Fruit fly (Drosophila melanogaster) whole organism, embryonic: Measurements from ENCODE around the gene neb.

Experiments
- C15 ChIP-seq: fragments of 200-800 bp; sonication (Bioruptor generic); IDR thresholded peaks from 3 replicates; pipeline ENCODE4 v1.3.6; 2022; ENCODE audit warnings: missing biosample characterization, missing genetic modification characterization
- CG10431 ChIP-seq: fragments of 200-800 bp; sonication (Bioruptor generic); optimal IDR thresholded peaks from 3 replicates; lab custom pipeline; 2018; ENCODE audit warnings: missing biosample characterization, mild to moderate bottlenecking, missing genetic modification characterization
- CG10543 ChIP-seq: fragments of 200-800 bp; sonication (Bioruptor generic); optimal IDR thresholded peaks from 3 replicates; lab custom pipeline; 2017; ENCODE audit warnings: missing biosample characterization, mild to moderate bottlenecking, missing genetic modification characterization, moderate library complexity
- CG11398 ChIP-seq: fragments of 200-800 bp; sonication (Bioruptor generic); optimal IDR thresholded peaks from 2 replicates; lab custom pipeline; 2016; ENCODE audit warnings: missing biosample characterization, missing genetic modification characterization
- CG11560 ChIP-seq: fragments of 200-800 bp; sonication (Bioruptor generic); IDR thresholded peaks from 3 replicates; pipeline ENCODE4 v1.3.6; 2022; ENCODE audit warnings: missing biosample characterization, missing genetic modification characterization
- CG12104 ChIP-seq: fragments of 200-800 bp; sonication (Bioruptor generic); optimal IDR thresholded peaks from 3 replicates; lab custom pipeline; 2016; ENCODE audit warnings: missing biosample characterization, missing genetic modification characterization
- CG12942 ChIP-seq: fragments of 200-800 bp; sonication (Bioruptor generic); optimal IDR thresholded peaks from 3 replicates; lab custom pipeline; 2016; ENCODE audit warnings: missing biosample characterization, missing genetic modification characterization
- CG13624 ChIP-seq: fragments of 200-800 bp; sonication (Bioruptor generic); optimal IDR thresholded peaks from 2 replicates; lab custom pipeline; 2016; ENCODE audit warnings: missing biosample characterization, missing genetic modification characterization
- CG13775 ChIP-seq: fragments of 200-800 bp; sonication (Bioruptor generic); optimal IDR thresholded peaks from 3 replicates; lab custom pipeline; 2017; ENCODE audit warnings: missing biosample characterization, mild to moderate bottlenecking, missing genetic modification characterization
- CG14050 ChIP-seq: fragments of 200-800 bp; sonication (Bioruptor generic); IDR thresholded peaks from 3 replicates; pipeline ENCODE4 v1.3.6; 2022; ENCODE audit warnings: missing biosample characterization, missing genetic modification characterization
- CG14860 ChIP-seq: fragments of 200-800 bp; sonication (Bioruptor generic); IDR thresholded peaks from 3 replicates; pipeline ENCODE4 v1.3.6; 2022; ENCODE audit warnings: missing biosample characterization, missing genetic modification characterization; ENCODE audit not compliant: partially characterized antibody
- CG16863 ChIP-seq: fragments of 200-800 bp; sonication (Bioruptor generic); optimal IDR thresholded peaks from 3 replicates; lab custom pipeline; 2016; ENCODE audit warnings: missing biosample characterization, missing genetic modification characterization
- CG18599 ChIP-seq: fragments of 200-800 bp; sonication (Bioruptor generic); optimal IDR thresholded peaks from 3 replicates; lab custom pipeline; 2017; ENCODE audit warnings: missing biosample characterization, missing genetic modification characterization, mild to moderate bottlenecking, moderate library complexity, missing genetic modification reagents
- CG2199 ChIP-seq: fragments of 200-800 bp; sonication (Bioruptor generic); IDR thresholded peaks from 3 replicates; pipeline ENCODE4 v1.3.6; 2022; ENCODE audit warnings: missing biosample characterization, missing genetic modification characterization
- CG2889 ChIP-seq: fragments of 200-800 bp; sonication (Bioruptor generic); IDR thresholded peaks from 3 replicates; pipeline ENCODE4 v1.3.6; 2022; ENCODE audit warnings: missing biosample characterization, missing genetic modification characterization
- CG30431 ChIP-seq: fragments of 200-800 bp; sonication (Bioruptor generic); optimal IDR thresholded peaks from 2 replicates; lab custom pipeline; 2017; ENCODE audit warnings: missing biosample characterization, missing genetic modification characterization
- CG31441 ChIP-seq: fragments of 200-800 bp; sonication (Bioruptor generic); IDR thresholded peaks from 2 replicates; pipeline ENCODE4 v1.3.6; 2022; ENCODE audit warnings: missing biosample characterization, missing genetic modification characterization
- CG6791 ChIP-seq: fragments of 200-800 bp; sonication (Bioruptor generic); IDR thresholded peaks from 3 replicates; pipeline ENCODE4 v1.3.6; 2022; ENCODE audit warnings: missing biosample characterization, missing genetic modification characterization; ENCODE audit not compliant: partially characterized antibody
- D ChIP-seq, 2 experiments: fragments of 200-800 bp in 1 of 2; fragments of >200 bp in 1 of 2; sonication (Bioruptor generic) in 1 of 2; optimal IDR thresholded peaks; 2 replicates in 1 of 2; 3 replicates in 1 of 2; lab custom pipeline; 2017; ENCODE audit warnings: mild to moderate bottlenecking in 1 of 2, missing biosample characterization in 1 of 2, missing genetic modification characterization in 1 of 2, missing genetic modification reagents in 1 of 2
- Dip2 ChIP-seq: fragments of 200-800 bp; sonication (Bioruptor generic); IDR thresholded peaks from 2 replicates; pipeline ENCODE4 v1.3.6; 2022; ENCODE audit warnings: missing biosample characterization, missing genetic modification characterization
- Fer1 ChIP-seq: fragments of 200-800 bp; sonication (Bioruptor generic); optimal IDR thresholded peaks from 2 replicates; lab custom pipeline; 2017; ENCODE audit warnings: missing biosample characterization, mild to moderate bottlenecking, missing genetic modification characterization
- Gsc ChIP-seq: fragments of 200-800 bp; sonication (Bioruptor generic); IDR thresholded peaks from 2 replicates; pipeline ENCODE4 v1.3.6; 2022; ENCODE audit warnings: missing biosample characterization, missing genetic modification characterization
- HLH4C ChIP-seq: fragments of 200-800 bp; sonication (Bioruptor generic); IDR thresholded peaks from 3 replicates; pipeline ENCODE4 v1.3.6; 2022; ENCODE audit warnings: missing biosample characterization, missing genetic modification characterization; ENCODE audit not compliant: partially characterized antibody
- Hmr ChIP-seq: fragments of 200-800 bp; sonication (Bioruptor generic); optimal IDR thresholded peaks from 3 replicates; lab custom pipeline; 2017; ENCODE audit warnings: mild to moderate bottlenecking, missing biosample characterization, missing genetic modification reagents, missing genetic modification characterization
- Hr3 ChIP-seq: fragments of 200-800 bp; sonication (Bioruptor generic); optimal IDR thresholded peaks from 3 replicates; lab custom pipeline; 2016; ENCODE audit warnings: missing biosample characterization, missing genetic modification characterization
- Sry-β ChIP-seq: fragments of 200-800 bp; sonication (Bioruptor generic); optimal IDR thresholded peaks from 2 replicates; lab custom pipeline; 2018; ENCODE audit warnings: missing biosample characterization, mild to moderate bottlenecking, missing genetic modification characterization, moderate library complexity
- TFAM ChIP-seq: fragments of 200-800 bp; sonication (Bioruptor generic); optimal IDR thresholded peaks from 2 replicates; lab custom pipeline; 2017; ENCODE audit warnings: missing biosample characterization, missing genetic modification characterization, inconsistent platforms
- Usf ChIP-seq: fragments of 200-800 bp; sonication (Bioruptor generic); optimal IDR thresholded peaks from 2 replicates; lab custom pipeline; 2017; ENCODE audit warnings: missing genotype, missing biosample characterization, missing genetic modification characterization
- caup ChIP-seq: fragments of 200-800 bp; sonication (Bioruptor generic); optimal IDR thresholded peaks from 3 replicates; lab custom pipeline; 2017; ENCODE audit warnings: missing biosample characterization, mild to moderate bottlenecking, missing genetic modification characterization, moderate library complexity; ENCODE audit not compliant: severe bottlenecking
- da ChIP-seq: fragments of 200-800 bp; sonication (Bioruptor generic); optimal IDR thresholded peaks from 2 replicates; lab custom pipeline; 2016; ENCODE audit warnings: missing biosample characterization, missing genetic modification characterization
- dimm ChIP-seq: fragments of 200-800 bp; sonication (Bioruptor generic); IDR thresholded peaks from 2 replicates; pipeline ENCODE4 v1.3.6; 2022; ENCODE audit warnings: missing biosample characterization, missing genetic modification characterization
- emc ChIP-seq: fragments of 200-800 bp; sonication (Bioruptor generic); optimal IDR thresholded peaks from 2 replicates; lab custom pipeline; 2016; ENCODE audit warnings: missing biosample characterization, missing genetic modification characterization
- fu2 ChIP-seq: fragments of 200-800 bp; sonication (Bioruptor generic); optimal IDR thresholded peaks from 2 replicates; lab custom pipeline; 2016; ENCODE audit warnings: missing biosample characterization, missing genetic modification characterization
- gcm2 ChIP-seq: fragments of 200-800 bp; sonication (Bioruptor generic); optimal IDR thresholded peaks from 2 replicates; lab custom pipeline; 2016; ENCODE audit warnings: missing biosample characterization, missing genetic modification characterization
- gem ChIP-seq: fragments of 200-800 bp; sonication (Bioruptor generic); optimal IDR thresholded peaks from 2 replicates; lab custom pipeline; 2019; ENCODE audit warnings: missing biosample characterization, mild to moderate bottlenecking, missing genetic modification characterization, moderate library complexity
- hb ChIP-seq: fragments of 200-800 bp; sonication (Bioruptor generic); IDR thresholded peaks from 3 replicates; pipeline ENCODE4 v1.3.6; 2022; ENCODE audit warnings: missing biosample characterization, missing genetic modification characterization; ENCODE audit not compliant: partially characterized antibody
- ken ChIP-seq: fragments of 200-800 bp; sonication (Bioruptor generic); IDR thresholded peaks from 3 replicates; pipeline ENCODE4 v1.3.6; 2022; ENCODE audit warnings: missing biosample characterization, missing genetic modification characterization
- kni ChIP-seq: fragments of 200-800 bp; sonication (Bioruptor generic); optimal IDR thresholded peaks from 3 replicates; lab custom pipeline; 2017; ENCODE audit warnings: mild to moderate bottlenecking, missing biosample characterization, missing genetic modification reagents, missing genetic modification characterization
- odd ChIP-seq: fragments of 200-800 bp; sonication (Bioruptor generic); optimal IDR thresholded peaks from 2 replicates; lab custom pipeline; 2017; ENCODE audit warnings: missing biosample characterization, mild to moderate bottlenecking, missing genetic modification characterization
- schlank ChIP-seq: fragments of 200-800 bp; sonication (Bioruptor generic); optimal IDR thresholded peaks from 2 replicates; lab custom pipeline; 2018; ENCODE audit warnings: missing biosample characterization, mild to moderate bottlenecking, missing genetic modification characterization
- sens ChIP-seq: fragments of 200-800 bp; sonication (Bioruptor generic); peaks from one replicate; lab custom pipeline; 2016; ENCODE audit warnings: missing biosample characterization, missing genetic modification characterization
- sim ChIP-seq: fragments of 200-800 bp; sonication (Bioruptor generic); IDR thresholded peaks from 2 replicates; pipeline ENCODE4 v1.3.6; 2022; ENCODE audit warnings: missing biosample characterization, missing genetic modification characterization
- tna ChIP-seq: fragments of 200-800 bp; sonication (Bioruptor generic); IDR thresholded peaks from 2 replicates; pipeline ENCODE4 v1.3.6; 2022; ENCODE audit warnings: missing biosample characterization, missing genetic modification characterization; ENCODE audit not compliant: partially characterized antibody
- unpg ChIP-seq: fragments of 200-800 bp; sonication (Bioruptor generic); optimal IDR thresholded peaks from 3 replicates; lab custom pipeline; 2018; ENCODE audit warnings: missing biosample characterization, mild to moderate bottlenecking, missing genetic modification characterization, moderate library complexity
- zfh2 ChIP-seq: fragments of 200-800 bp; sonication (Bioruptor generic); optimal IDR thresholded peaks from 2 replicates; lab custom pipeline; 2016; ENCODE audit warnings: missing biosample characterization, missing genetic modification characterization

Gene neb

DNA sequence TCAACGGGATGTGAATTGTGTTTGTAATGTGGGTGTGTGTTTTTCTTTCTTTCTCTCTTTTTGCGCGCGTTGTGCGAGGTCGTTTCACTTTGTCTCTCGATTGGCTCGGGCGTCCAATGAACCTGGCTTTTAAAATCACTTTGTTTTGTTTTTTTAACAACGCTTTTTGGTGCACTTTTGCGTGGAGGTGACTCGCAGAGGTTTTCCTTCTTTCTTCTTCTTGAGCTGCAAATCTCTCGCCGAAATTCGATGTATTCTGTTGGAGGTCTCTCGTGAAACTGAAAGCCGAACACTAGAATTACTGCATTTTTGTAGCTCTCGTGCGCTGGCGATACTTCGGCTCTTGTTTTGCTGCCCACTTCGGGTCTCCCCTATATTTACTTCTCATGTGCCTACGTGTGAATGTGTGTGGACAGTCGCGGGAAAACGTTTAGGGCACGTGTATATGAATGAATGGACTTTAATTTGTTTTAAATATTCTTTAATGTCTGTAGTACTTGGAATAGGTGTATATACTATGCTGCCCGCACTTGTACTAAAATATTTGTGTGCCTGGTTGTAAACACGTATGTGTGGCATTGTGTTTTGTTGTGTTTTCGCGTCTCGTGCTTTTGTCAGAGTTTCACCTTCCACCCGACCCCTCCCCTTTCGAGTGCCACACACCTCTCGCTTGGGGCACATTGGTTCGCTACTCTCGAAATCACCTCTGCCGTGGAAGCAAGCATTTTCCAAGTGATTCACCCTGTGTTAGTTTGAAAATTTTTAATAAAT is 9.4 kb downstream of the neb start, which contains the start of gene fok (continued):
- TF ChIP-seq CG16863 (peak; percentile 95), dimm (peak; percentile 85), CG10543 (GFP tag; lab: Kevin White, UChicago) (peak; percentile 100), hb (GFP tag; lab: Robert Waterston, UW) (no peak), gcm2 (peak; percentile 86), Usf (GFP tag; lab: Kevin White, UChicago) (peak; percentile 91), fu2 (GFP tag; lab: Kevin White, UChicago) (peak; percentile 92), CG6791 (GFP tag; lab: Robert Waterston, UW) (0 out of 3 replicates have a peak, but pooled peaks have one; percentile 40), CG13775 (GFP tag; lab: Kevin White, UChicago) (peak; percentile 95), CG11560 (tag; lab: Robert Waterston, UW) (peak; percentile 86), tna (GFP tag; lab: Robert Waterston, UW) (peak; percentile 45; the same call in 1 of the 2 replicates), unpg (GFP tag; lab: Kevin White, UChicago) (peak; percentile 96), CG30431 (peak; percentile 91), CG31441 (peak; percentile 93), kni (peak; percentile 99), CG14050 (GFP tag; lab: Robert Waterston, UW) (peak; percentile 94), ken (GFP tag; lab: Robert Waterston, UW) (peak; percentile 88), CG12104 (GFP tag; lab: Kevin White, UChicago) (peak; percentile 98), Sry-β (peak; percentile 52), TFAM (GFP tag; lab: Kevin White, UChicago) (peak; percentile 78), odd (peak; percentile 96), Hmr (GFP tag; lab: Kevin White, UChicago) (peak; percentile 98), gem (tag; lab: Kevin White, UChicago) (peak; percentile 98), schlank (tag; lab: Kevin White, UChicago) (peak; percentile 94), CG2199 (GFP tag; lab: Robert Waterston, UW) (peak; percentile 82; the same call in 2 of the 3 replicates), CG11398 (peak; percentile 92), CG18599 (GFP tag; lab: Kevin White, UChicago) (peak; percentile 99), CG13624 (GFP tag; lab: Kevin White, UChicago) (peak; percentile 95), C15 (GFP tag; lab: Robert Waterston, UW) (no peak), da (peak; percentile 83), caup (GFP tag; lab: Kevin White, UChicago) (peak; percentile 97), D (optimal IDR thresholded peaks at IDR 0.05; lab: Kevin White, UChicago) (no peak), D (GFP tag; optimal IDR thresholded peaks at IDR 0.05; lab: Kevin White, UChicago) (peak; percentile 97), Dip2 (GFP tag; lab: Robert Waterston, UW) (no peak), sens (GFP tag; lab: Kevin White, UChicago) (peak; percentile 99), CG2889 (peak; percentile 89), emc (GFP tag; lab: Kevin White, UChicago) (peak; percentile 71), sim (GFP tag; lab: Robert Waterston, UW) (peak; percentile 86), CG10431 (GFP tag; lab: Kevin White, UChicago) (peak; percentile 89), Fer1 (GFP tag; lab: Kevin White, UChicago) (peak; percentile 99), CG14860 (GFP tag; lab: Robert Waterston, UW) (0 out of 3 replicates have a peak, but pooled peaks have one; percentile 32), Hr3 (GFP tag; lab: Kevin White, UChicago) (peak; percentile 95), HLH4C (no peak; the same call in 2 of the 3 replicates), zfh2 (GFP tag; lab: Kevin White, UChicago) (peak; percentile 94), CG12942 (GFP tag; lab: Kevin White, UChicago) (peak; percentile 86), Gsc (GFP tag; lab: Robert Waterston, UW) (no peak; the same call in 1 of the 2 replicates)
